Fruit fly (Drosophila melanogaster) whole organism, embryonic: ENCODE results near the gene Sgs1.

Source experiments
- Ets65A ChIP-seq: fragments of 200-800 bp; sonication (Bioruptor generic); peaks from one replicate; lab custom pipeline; 2016; ENCODE audit warnings: missing biosample characterization, missing genetic modification characterization
- Med ChIP-seq: fragments of 200-800 bp; sonication (Bioruptor generic); peaks from one replicate; lab custom pipeline; 2016; ENCODE audit warnings: missing biosample characterization, missing genetic modification characterization, mild to moderate bottlenecking, inconsistent platforms, moderate library complexity
- Rx ChIP-seq: fragments of 200-800 bp; sonication (Bioruptor generic); IDR thresholded peaks from 2 replicates; pipeline ENCODE4 v1.3.6; 2022; ENCODE audit warnings: missing biosample characterization, missing genetic modification characterization
- ab ChIP-seq: fragments of 200-800 bp; sonication (Bioruptor generic); optimal IDR thresholded peaks from 2 replicates; lab custom pipeline; 2016; ENCODE audit warnings: missing biosample characterization, missing genetic modification characterization
- lov ChIP-seq, 2 experiments: fragments of 200-800 bp in 1 of 2; fragments of >200 bp in 1 of 2; sonication (Bioruptor generic) in 1 of 2; IDR thresholded peaks in 1 of 2; optimal IDR thresholded peaks in 1 of 2; 2 replicates in 1 of 2; 3 replicates in 1 of 2; pipeline versions ENCODE4 v1.3.6 to Lab custom; 2017 to 2022; ENCODE audit warnings: missing biosample characterization in 1 of 2, missing genetic modification characterization in 1 of 2
- onecut ChIP-seq: fragments of 200-800 bp; sonication (Bioruptor generic); IDR thresholded peaks from 2 replicates; pipeline ENCODE4 v1.3.6; 2022; ENCODE audit warnings: missing biosample characterization, missing genetic modification characterization
- scrt ChIP-seq: fragments of 200-800 bp; sonication (Bioruptor generic); optimal IDR thresholded peaks from 2 replicates; lab custom pipeline; 2018; ENCODE audit warnings: missing biosample characterization, mild to moderate bottlenecking, missing genetic modification characterization, moderate library complexity
- sens ChIP-seq: fragments of 200-800 bp; sonication (Bioruptor generic); peaks from one replicate; lab custom pipeline; 2016; ENCODE audit warnings: missing biosample characterization, missing genetic modification characterization

Gene Sgs1

dm6 chr2L:4982098-4982646, 45.0 kb downstream of the Sgs1 start:
- TF ChIP-seq Rx (no peak), sens (GFP tag; lab: Kevin White, UChicago) (peak; percentile 61), Med (GFP tag; lab: Kevin White, UChicago) (peak; percentile 78), scrt (GFP tag; lab: Kevin White, UChicago) (peak; percentile 58), ab (GFP tag; lab: Kevin White, UChicago) (no peak), Ets65A (GFP tag; lab: Kevin White, UChicago) (peak; percentile 88), onecut (GFP tag; lab: Robert Waterston, UW) (peak; percentile 60), lov (optimal IDR thresholded peaks at IDR 0.05; lab: Kevin White, UChicago) (no peak), lov (GFP tag; IDR thresholded peaks at IDR 0.05; lab: Robert Waterston, UW) (0 out of 3 replicates have a peak, but pooled peaks have one; percentile 42)
